Worm (Caenorhabditis elegans) whole organism, L3 larva: Measurements from ENCODE around the gene tps-2.

Source experiments
- ZK546.5 ChIP-seq: sonication (generic microtip); optimal IDR thresholded peaks from 2 replicates; lab custom pipeline; 2017; ENCODE audit warnings: missing biosample characterization, missing genetic modification characterization
- ama-1 ChIP-seq: fragments of 150-350 bp; optimal IDR thresholded peaks from 2 replicates; lab custom pipeline; 2018
- ceh-28 ChIP-seq: fragments of 150-350 bp; optimal IDR thresholded peaks from 2 replicates; lab custom pipeline; 2014; ENCODE audit warnings: missing biosample characterization, missing genetic modification reagents, missing genetic modification characterization
- ceh-9 ChIP-seq: sonication (generic microtip); optimal IDR thresholded peaks from 2 replicates; lab custom pipeline; 2018; ENCODE audit warnings: missing biosample characterization, missing genetic modification characterization
- daf-12 ChIP-seq: fragments of 150-350 bp; optimal IDR thresholded peaks from 2 replicates; lab custom pipeline; 2014; ENCODE audit warnings: missing biosample characterization, missing genetic modification reagents, missing genetic modification characterization
- elt-1 ChIP-seq: fragments of 150-350 bp; optimal IDR thresholded peaks from 2 replicates; lab custom pipeline; 2014; ENCODE audit warnings: missing biosample characterization, missing genetic modification characterization
- elt-2 ChIP-seq: sonication (generic microtip); optimal IDR thresholded peaks from 2 replicates; lab custom pipeline; 2016; ENCODE audit warnings: missing genetic modification reagents, mild to moderate bottlenecking, missing genetic modification characterization, missing compliant biosample characterization
- fkh-10 ChIP-seq: sonication (generic microtip); optimal IDR thresholded peaks from 2 replicates; lab custom pipeline; 2017; ENCODE audit warnings: missing biosample characterization, missing genetic modification reagents, missing genetic modification characterization
- fkh-2 ChIP-seq: fragments of 150-350 bp; optimal IDR thresholded peaks from 2 replicates; lab custom pipeline; 2014; ENCODE audit warnings: missing biosample characterization, missing genetic modification reagents, missing genetic modification characterization
- lin-15B ChIP-seq: fragments of 150-350 bp; optimal IDR thresholded peaks from 2 replicates; lab custom pipeline; 2014; ENCODE audit warnings: missing biosample characterization, missing genetic modification characterization
- lsy-12 ChIP-seq: sonication (generic microtip); optimal IDR thresholded peaks from 2 replicates; lab custom pipeline; 2016; ENCODE audit warnings: mild to moderate bottlenecking, missing genetic modification characterization, missing compliant biosample characterization
- mml-1 ChIP-seq: fragments of 150-350 bp; sonication (generic microtip); optimal IDR thresholded peaks from 3 replicates; lab custom pipeline; 2014; ENCODE audit warnings: missing biosample characterization, missing genetic modification characterization
- nfya-1 ChIP-seq: sonication (generic microtip); optimal IDR thresholded peaks from 2 replicates; lab custom pipeline; 2017; ENCODE audit warnings: missing genetic modification characterization, mild to moderate bottlenecking, missing compliant biosample characterization, antibody characterized with exemption, moderate library complexity; ENCODE audit not compliant: insufficient read depth
- nhr-11 ChIP-seq: fragments of 150-350 bp; optimal IDR thresholded peaks from 2 replicates; lab custom pipeline; 2014; ENCODE audit warnings: missing biosample characterization, missing genetic modification characterization
- nhr-12 ChIP-seq: fragments of 150-350 bp; optimal IDR thresholded peaks from 2 replicates; lab custom pipeline; 2014; ENCODE audit warnings: missing biosample characterization, missing genetic modification characterization
- nhr-23 ChIP-seq: fragments of 150-350 bp; optimal IDR thresholded peaks from 2 replicates; lab custom pipeline; 2014; ENCODE audit warnings: missing biosample characterization, missing genetic modification reagents, missing genetic modification characterization
- nhr-25 ChIP-seq: sonication (generic microtip); optimal IDR thresholded peaks from 2 replicates; lab custom pipeline; 2017; ENCODE audit warnings: missing biosample characterization, missing genetic modification characterization
- nhr-28 ChIP-seq: fragments of 150-350 bp; optimal IDR thresholded peaks from 2 replicates; lab custom pipeline; 2014; ENCODE audit warnings: missing biosample characterization, missing genetic modification characterization
- nhr-43 ChIP-seq: sonication (generic microtip); optimal IDR thresholded peaks from 2 replicates; lab custom pipeline; 2016; ENCODE audit warnings: mild to moderate bottlenecking, missing genetic modification characterization, missing compliant biosample characterization; ENCODE audit not compliant: poor library complexity, severe bottlenecking
- nhr-67 ChIP-seq: fragments of 150-350 bp; optimal IDR thresholded peaks from 2 replicates; lab custom pipeline; 2014; ENCODE audit warnings: missing biosample characterization, missing genetic modification characterization
- nhr-76 ChIP-seq: fragments of 150-350 bp; sonication (generic microtip); optimal IDR thresholded peaks from 5 replicates; lab custom pipeline; 2014; ENCODE audit warnings: missing biosample characterization, missing genetic modification characterization
- pqm-1 ChIP-seq: fragments of 150-350 bp; optimal IDR thresholded peaks from 2 replicates; lab custom pipeline; 2017; ENCODE audit warnings: missing biosample characterization, missing genetic modification characterization, inconsistent platforms
- sea-2 ChIP-seq: fragments of 150-350 bp; sonication (generic microtip); optimal IDR thresholded peaks from 4 replicates; lab custom pipeline; 2014; ENCODE audit warnings: missing biosample characterization, missing genetic modification reagents, missing genetic modification characterization
- skn-1 ChIP-seq: fragments of 150-350 bp; optimal IDR thresholded peaks from 2 replicates; lab custom pipeline; 2014; ENCODE audit warnings: missing biosample characterization, missing genetic modification characterization
- snpc-4 ChIP-seq: fragments of 150-350 bp; optimal IDR thresholded peaks from 2 replicates; lab custom pipeline; 2014; ENCODE audit warnings: missing biosample characterization, missing genetic modification characterization
- tbx-2 ChIP-seq: sonication (generic microtip); optimal IDR thresholded peaks from 2 replicates; lab custom pipeline; 2016; ENCODE audit warnings: mild to moderate bottlenecking, missing genetic modification characterization, missing compliant biosample characterization
- ztf-4 ChIP-seq: fragments of 150-350 bp; optimal IDR thresholded peaks from 2 replicates; lab custom pipeline; 2014; ENCODE audit warnings: missing biosample characterization, missing genetic modification characterization

tps-2 gene

DNA sequence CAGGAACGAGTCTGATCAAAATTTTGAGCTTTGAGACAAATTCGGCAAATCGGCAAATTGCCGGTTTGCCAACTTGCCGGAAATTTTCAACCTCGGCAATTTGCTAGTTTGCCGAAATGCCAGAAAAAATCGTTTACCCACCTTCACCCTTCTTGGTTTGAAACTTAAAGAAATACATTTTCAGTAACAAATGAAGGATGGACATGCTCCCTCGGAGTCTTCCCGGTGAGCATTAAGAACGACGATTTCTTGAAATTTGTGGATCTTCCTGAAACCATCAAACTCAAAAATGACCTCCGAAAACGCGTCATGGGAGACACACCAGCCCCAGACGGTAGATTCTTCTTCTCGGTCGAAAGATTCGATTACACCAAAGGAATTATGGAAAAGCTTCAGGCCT is 2.0 kb downstream of the tps-2 start:
- no peak for TF ChIP-seq sea-2 (GFP tag; lab: Kevin White, UChicago)
- no peak for TF ChIP-seq ceh-9 (tag; lab: Kevin White, UChicago)
- peak; percentile 18 for TF ChIP-seq elt-2 (tag; lab: Kevin White, UChicago)
- no peak for TF ChIP-seq ceh-28 (tag; lab: Kevin White, UChicago)
- peak; percentile 58 for TF ChIP-seq ama-1 (lab: Kevin White, UChicago)

DNA sequence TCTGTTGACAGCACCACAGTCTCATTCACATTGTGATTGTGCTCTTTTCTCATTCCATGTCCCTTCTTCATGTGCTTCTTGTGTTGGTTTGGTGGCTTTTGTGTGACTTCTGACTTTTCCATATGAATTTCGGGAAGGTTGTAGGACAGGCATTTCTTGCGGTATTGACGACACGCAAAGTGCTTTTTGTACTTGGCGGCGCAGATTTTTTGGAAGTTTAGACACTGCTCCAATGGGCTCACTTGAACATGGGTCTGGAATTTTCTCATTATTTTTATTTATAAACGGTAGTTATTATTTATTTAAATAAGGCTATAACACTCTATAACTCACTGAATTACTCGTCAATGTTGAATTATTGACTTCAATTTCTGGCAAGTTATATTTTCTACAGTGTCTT is 3.6 kb downstream of the tps-2 start:
- no peak for TF ChIP-seq skn-1 (tag; lab: Kevin White, UChicago)
- TF ChIP-seq nhr-43: no peak
- no peak for TF ChIP-seq ceh-9 (tag; lab: Kevin White, UChicago)
- no peak for TF ChIP-seq lin-15B
- TF ChIP-seq ceh-28 (tag; lab: Kevin White, UChicago): no peak
- TF ChIP-seq nhr-23 (tag; lab: Kevin White, UChicago): no peak
- no peak for TF ChIP-seq nfya-1 (tag; lab: Kevin White, UChicago)
- TF ChIP-seq tbx-2: no peak
- TF ChIP-seq lsy-12 (tag; lab: Kevin White, UChicago): no peak
- TF ChIP-seq ama-1 (lab: Kevin White, UChicago): no peak
- TF ChIP-seq daf-12 (tag; lab: Kevin White, UChicago): no peak
- TF ChIP-seq fkh-10 (GFP tag; lab: Kevin White, UChicago): no peak
- no peak for TF ChIP-seq nhr-76 (tag; lab: Kevin White, UChicago)

DNA sequence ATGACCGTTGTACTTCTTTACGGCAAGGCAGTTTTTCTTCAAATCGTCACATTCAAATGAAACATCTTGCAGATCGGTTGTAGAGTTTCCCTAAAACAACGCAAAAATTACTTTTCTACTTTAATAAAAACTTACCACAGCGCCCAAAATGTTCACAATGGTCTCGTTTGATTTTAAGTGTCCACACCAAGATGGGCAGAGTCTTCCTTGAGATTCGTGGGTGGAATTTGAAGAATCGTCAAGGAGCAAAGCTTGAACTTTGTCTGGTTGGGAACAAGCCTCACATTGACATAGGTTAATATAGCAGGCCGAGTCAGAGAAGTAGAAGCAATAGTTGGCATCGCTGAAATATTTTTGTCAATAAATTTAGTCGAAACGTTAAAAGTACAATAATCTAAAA is 4.3 kb downstream of the tps-2 start:
- TF ChIP-seq lsy-12 (tag; lab: Kevin White, UChicago): peak; percentile 4
- peak; percentile 84 for TF ChIP-seq ama-1 (lab: Kevin White, UChicago)
- TF ChIP-seq ztf-4 (tag; lab: Kevin White, UChicago): peak; percentile 52
- no peak for TF ChIP-seq nhr-12
- no peak for TF ChIP-seq snpc-4 (tag; lab: Kevin White, UChicago)
- TF ChIP-seq pqm-1: no peak
- TF ChIP-seq nhr-67 (tag; lab: Kevin White, UChicago): no peak
- no peak for TF ChIP-seq nfya-1 (tag; lab: Kevin White, UChicago)

DNA sequence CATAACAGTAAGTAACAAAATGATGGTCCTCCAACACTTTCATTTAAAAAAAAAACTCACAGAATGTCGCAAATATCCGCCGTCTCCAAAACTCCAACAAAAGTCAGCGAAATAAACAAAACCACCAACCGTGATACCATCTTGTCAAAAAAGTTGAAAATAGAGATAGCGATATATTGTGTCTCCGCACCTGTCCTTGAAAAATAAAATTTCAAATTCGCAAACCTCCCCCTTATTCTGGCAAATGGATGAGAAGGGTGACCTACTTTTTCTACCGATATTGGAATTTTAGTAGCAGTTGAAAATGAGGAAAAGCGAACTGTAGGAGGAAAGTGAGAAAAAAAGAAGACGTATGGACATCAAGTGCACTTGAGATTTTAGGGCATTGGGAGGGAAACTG is 4.8 kb downstream of the tps-2 start, which contains the start of gene F19H8.2:
F19H8.2 (minus strand) TSS at position 391 of the 400 bp plus-strand sequence.
- TF ChIP-seq nhr-23 (tag; lab: Kevin White, UChicago) (peak; percentile 18), nhr-25 (tag; lab: Kevin White, UChicago) (no peak), ama-1 (lab: Kevin White, UChicago) (peak; percentile 71), elt-1 (peak; percentile 50)
- TF ChIP-seq, all 47 proteins: peak for 3

DNA sequence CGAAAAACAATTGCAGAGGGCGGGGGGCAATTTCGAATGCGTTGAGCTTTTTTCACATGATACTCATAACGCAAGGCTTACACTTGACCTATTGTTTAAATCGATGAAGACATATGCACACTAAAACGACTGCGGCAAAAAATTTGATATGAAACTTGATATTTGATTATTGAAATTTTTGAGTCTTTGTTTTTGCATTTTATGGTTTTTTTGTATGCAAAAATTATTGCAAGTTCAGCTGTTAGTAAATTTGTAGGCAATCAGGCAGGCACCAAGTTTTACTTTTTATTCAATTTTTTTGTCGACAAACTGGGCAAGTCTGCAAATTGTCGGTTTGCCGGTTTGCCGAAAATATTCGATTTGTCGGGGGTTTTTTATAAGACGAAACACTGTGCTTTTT is 5.5 kb downstream of the tps-2 start, which contains the start of gene arl-3:
arl-3 (plus strand) TSS at position 301 of the 400 bp plus-strand sequence.
- no peak for TF ChIP-seq elt-1
- peak; percentile 7 for TF ChIP-seq skn-1 (tag; lab: Kevin White, UChicago)
- TF ChIP-seq fkh-2: no peak

DNA sequence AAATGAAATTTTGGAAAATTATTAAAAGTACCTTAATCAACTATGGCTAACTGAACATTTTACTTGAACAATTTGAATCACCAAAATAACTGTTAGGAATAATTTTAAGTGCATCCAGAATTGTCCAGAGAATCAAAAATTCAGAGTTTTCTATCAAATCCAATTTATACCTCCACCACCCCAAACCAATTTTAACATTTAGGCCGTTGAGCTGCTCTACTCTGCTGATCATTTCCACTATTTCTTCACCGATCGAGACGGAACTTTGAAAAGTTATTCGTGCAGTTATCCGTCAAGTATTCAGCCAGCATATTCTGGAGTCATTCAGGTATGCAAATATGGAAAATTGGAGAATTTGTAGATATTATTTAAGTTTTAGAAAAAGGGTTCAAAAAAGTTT is 7.8 kb downstream of the tps-2 start:
- TF ChIP-seq ama-1 (lab: Kevin White, UChicago): peak; percentile 92
- TF ChIP-seq ZK546.5 (tag; lab: Kevin White, UChicago): no peak
- no peak for TF ChIP-seq nhr-11 (tag; lab: Kevin White, UChicago)
- no peak for TF ChIP-seq lsy-12 (tag; lab: Kevin White, UChicago)
- TF ChIP-seq ztf-4 (tag; lab: Kevin White, UChicago): peak; percentile 71
- TF ChIP-seq mml-1 (tag; lab: Kevin White, UChicago): no peak
- TF ChIP-seq, all 47 proteins: peak for 2

DNA sequence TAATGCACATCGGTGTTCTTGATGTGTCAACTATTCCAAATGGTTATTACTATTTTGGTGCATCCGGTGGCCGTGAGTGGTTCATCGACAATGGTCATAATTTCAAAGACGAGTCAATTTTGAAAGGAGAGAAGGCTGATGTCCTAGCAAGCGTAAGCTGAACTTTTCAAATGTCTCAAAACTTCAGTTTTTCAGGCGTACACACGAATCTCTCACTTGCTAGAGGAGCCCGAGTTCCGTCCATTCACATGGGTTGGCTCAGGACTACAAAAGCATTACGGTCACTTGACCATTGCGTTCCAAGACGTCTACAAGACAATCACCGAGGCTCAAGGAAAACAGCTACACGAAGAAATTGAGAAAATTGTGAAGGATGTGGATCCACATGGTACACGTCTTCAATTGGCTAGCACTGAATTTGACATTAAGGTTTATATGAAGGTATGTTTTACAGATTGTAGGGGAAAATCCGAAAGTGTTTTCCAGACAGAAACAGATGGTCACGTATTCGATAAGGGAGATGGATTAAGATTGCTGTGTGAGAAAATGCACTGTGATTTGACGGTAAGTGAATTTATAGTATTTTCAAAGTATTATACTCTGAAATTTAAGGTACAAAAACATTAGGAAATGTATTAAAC is 8.7 kb downstream of the tps-2 start:
- peak; percentile 81 for TF ChIP-seq ama-1 (lab: Kevin White, UChicago)
- TF ChIP-seq nhr-28 (tag; lab: Kevin White, UChicago): no peak
- TF ChIP-seq, all 47 proteins: peak for 1
